Fruit fly (Drosophila melanogaster) Kc167 (cell line): ENCODE data around the gene Spn28Da.

Experiments
- Sin3A ChIP-seq: fragments of >200 bp; optimal IDR thresholded peaks from 2 replicates; lab custom pipeline; 2018; ENCODE audit warnings: missing external identifiers
- h ChIP-seq: fragments of >200 bp; optimal IDR thresholded peaks from 3 replicates; lab custom pipeline; 2018; ENCODE audit warnings: missing external identifiers
- psq ChIP-seq: fragments of >200 bp; optimal IDR thresholded peaks from 2 replicates; lab custom pipeline; 2017; ENCODE audit warnings: missing external identifiers
- ttk ChIP-seq: sonication (Bioruptor generic); optimal IDR thresholded peaks from 2 replicates; lab custom pipeline; 2017; ENCODE audit warnings: missing external identifiers

DNA sequence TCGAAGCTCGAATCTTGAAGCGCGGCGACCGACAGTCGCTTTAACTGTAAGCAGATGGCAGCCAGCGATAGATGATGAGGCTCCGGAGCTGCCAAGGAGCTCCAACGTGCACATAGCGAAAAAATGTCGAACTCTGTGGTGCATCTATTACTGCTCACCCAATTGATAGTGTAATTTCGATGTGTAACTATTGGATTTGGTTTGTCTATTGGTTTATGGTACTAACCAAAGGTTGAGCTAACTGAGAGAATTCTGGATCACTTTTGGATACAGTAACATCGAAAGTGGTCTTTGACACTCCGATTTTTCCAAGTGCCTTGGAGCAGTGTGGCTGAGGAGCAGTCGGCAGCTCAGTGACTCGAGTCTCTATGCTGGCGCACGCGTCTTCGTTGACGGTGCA is 9.7 kb upstream of the Spn28Da start:
- TF ChIP-seq Sin3A (lab: Kevin White, UChicago) (no peak), psq (lab: Kevin White, UChicago) (no peak), ttk (lab: Kevin White, UChicago) (no peak), h (lab: Kevin White, UChicago) (no peak)
